Fruit fly (Drosophila melanogaster): Measurements from ENCODE around the gene swa.

- TF ChIP-seq acj6 (GFP tag; optimal IDR thresholded peaks at IDR 0.05): peak; percentile 81
- peak; percentile 85 for TF ChIP-seq Lpt (GFP tag; optimal IDR thresholded peaks at IDR 0.05)
These were observed 21.5 kb downstream of the swa start for dm6 chrX:6343786-6344537.

Data from whole organism, prepupa.